Fruit fly (Drosophila melanogaster) whole organism, embryonic: ENCODE measurements around the gene sosie.

Source experiments
- Bdp1 ChIP-seq: fragments of 200-800 bp; sonication (Bioruptor generic); optimal IDR thresholded peaks from 3 replicates; lab custom pipeline; 2016; ENCODE audit warnings: missing biosample characterization, missing genetic modification characterization
- CG10147 ChIP-seq: fragments of 200-800 bp; sonication (Bioruptor generic); optimal IDR thresholded peaks from 2 replicates; lab custom pipeline; 2019; ENCODE audit warnings: missing biosample characterization, mild to moderate bottlenecking, missing genetic modification characterization, moderate library complexity
- CG1024 ChIP-seq: fragments of 200-800 bp; sonication (Bioruptor generic); IDR thresholded peaks from 2 replicates; pipeline ENCODE4 v1.3.6; 2022; ENCODE audit warnings: missing biosample characterization, missing genetic modification characterization
- CG10274 ChIP-seq: fragments of 200-800 bp; sonication (Bioruptor generic); optimal IDR thresholded peaks from 3 replicates; lab custom pipeline; 2017; ENCODE audit warnings: missing biosample characterization, mild to moderate bottlenecking, missing genetic modification characterization
- CG10431 ChIP-seq: fragments of 200-800 bp; sonication (Bioruptor generic); optimal IDR thresholded peaks from 3 replicates; lab custom pipeline; 2018; ENCODE audit warnings: missing biosample characterization, mild to moderate bottlenecking, missing genetic modification characterization
- CG10462 ChIP-seq: fragments of 200-800 bp; sonication (Bioruptor generic); optimal IDR thresholded peaks from 2 replicates; lab custom pipeline; 2016; ENCODE audit warnings: missing biosample characterization, missing genetic modification characterization
- CG10654 ChIP-seq: fragments of 200-800 bp; sonication (Bioruptor generic); optimal IDR thresholded peaks from 2 replicates; lab custom pipeline; 2016; ENCODE audit warnings: missing biosample characterization, missing genetic modification characterization
- CG11093 ChIP-seq: fragments of 200-800 bp; sonication (Bioruptor generic); IDR thresholded peaks from 3 replicates; pipeline ENCODE4 v1.3.6; 2022; ENCODE audit warnings: missing biosample characterization, missing genetic modification characterization
- CG12236 ChIP-seq: fragments of 200-800 bp; sonication (Bioruptor generic); optimal IDR thresholded peaks from 2 replicates; lab custom pipeline; 2016; ENCODE audit warnings: missing biosample characterization, missing genetic modification characterization
- CG13894 ChIP-seq: fragments of 200-800 bp; sonication (Bioruptor generic); optimal IDR thresholded peaks from 3 replicates; lab custom pipeline; 2018; ENCODE audit warnings: missing biosample characterization, mild to moderate bottlenecking, missing genetic modification characterization, moderate library complexity
- CG14441 ChIP-seq: fragments of 200-800 bp; sonication (Bioruptor generic); IDR thresholded peaks from 2 replicates; pipeline ENCODE4 v1.3.6; 2022; ENCODE audit warnings: missing biosample characterization, missing genetic modification characterization
- CG17361 ChIP-seq: fragments of 200-800 bp; sonication (Bioruptor generic); IDR thresholded peaks from 3 replicates; pipeline ENCODE4 v1.3.6; 2022; ENCODE audit warnings: missing biosample characterization, missing genetic modification characterization
- CG18619 ChIP-seq: fragments of 200-800 bp; sonication (Bioruptor generic); optimal IDR thresholded peaks from 3 replicates; lab custom pipeline; 2017; ENCODE audit warnings: missing biosample characterization, mild to moderate bottlenecking, missing genetic modification characterization
- CG34376 ChIP-seq: fragments of 200-800 bp; sonication (Bioruptor generic); optimal IDR thresholded peaks from 2 replicates; lab custom pipeline; 2018; ENCODE audit warnings: missing biosample characterization, mild to moderate bottlenecking, missing genetic modification characterization
- CG34422 ChIP-seq: fragments of 200-800 bp; sonication (Bioruptor generic); IDR thresholded peaks from 3 replicates; pipeline ENCODE4 v1.3.6; 2022; ENCODE audit warnings: missing biosample characterization, missing genetic modification characterization
- CG4328 ChIP-seq: fragments of 200-800 bp; sonication (Bioruptor generic); optimal IDR thresholded peaks from 3 replicates; lab custom pipeline; 2017; ENCODE audit warnings: missing biosample characterization, missing genetic modification reagents, missing genetic modification characterization
- CG4424 ChIP-seq: fragments of 200-800 bp; sonication (Bioruptor generic); optimal IDR thresholded peaks from 3 replicates; lab custom pipeline; 2016; ENCODE audit warnings: missing biosample characterization, missing genetic modification characterization
- CG6654 ChIP-seq: fragments of 200-800 bp; sonication (Bioruptor generic); optimal IDR thresholded peaks from 2 replicates; lab custom pipeline; 2017; ENCODE audit warnings: missing biosample characterization, mild to moderate bottlenecking, missing genetic modification characterization
- CG7786 ChIP-seq: fragments of 200-800 bp; sonication (Bioruptor generic); optimal IDR thresholded peaks from 2 replicates; lab custom pipeline; 2016; ENCODE audit warnings: missing biosample characterization, missing genetic modification characterization
- Dbx ChIP-seq: fragments of 200-800 bp; sonication (Bioruptor generic); IDR thresholded peaks from 3 replicates; pipeline ENCODE4 v1.3.6; 2022; ENCODE audit warnings: missing biosample characterization, missing genetic modification characterization
- E2f2 ChIP-seq: fragments of 200-800 bp; sonication (Bioruptor generic); IDR thresholded peaks from 2 replicates; pipeline ENCODE4 v1.3.6; 2022; ENCODE audit warnings: missing biosample characterization, missing genetic modification characterization
- GATAe ChIP-seq: fragments of 200-800 bp; sonication (Bioruptor generic); conservative IDR thresholded peaks from 2 replicates; pipeline ENCODE4 v1.3.6; 2022; ENCODE audit warnings: missing biosample characterization, missing genetic modification characterization
- H15 ChIP-seq: fragments of 200-800 bp; sonication (Bioruptor generic); IDR thresholded peaks from 3 replicates; pipeline ENCODE4 v1.3.6; 2022; ENCODE audit warnings: missing biosample characterization, missing genetic modification characterization
- HmgD ChIP-seq: fragments of 200-800 bp; sonication (Bioruptor generic); optimal IDR thresholded peaks from 3 replicates; lab custom pipeline; 2016; ENCODE audit warnings: missing biosample characterization, missing genetic modification characterization
- Med ChIP-seq: fragments of 200-800 bp; sonication (Bioruptor generic); peaks from one replicate; lab custom pipeline; 2016; ENCODE audit warnings: missing biosample characterization, missing genetic modification characterization, mild to moderate bottlenecking, inconsistent platforms, moderate library complexity
- Pdp1 ChIP-seq, 2 experiments: fragments of 200-800 bp; sonication (Bioruptor generic); optimal IDR thresholded peaks; 3 replicates each; lab custom pipeline; 2016; ENCODE audit warnings: missing biosample characterization in 2 of 2, missing genetic modification characterization in 2 of 2, mild to moderate bottlenecking in 1 of 2, moderate library complexity in 1 of 2
- Poxn ChIP-seq: fragments of 200-800 bp; sonication (Bioruptor generic); IDR thresholded peaks from 2 replicates; pipeline ENCODE4 v1.3.6; 2022; ENCODE audit warnings: missing biosample characterization, missing genetic modification characterization
- Ssrp ChIP-seq: fragments of 200-800 bp; sonication (Bioruptor generic); optimal IDR thresholded peaks from 2 replicates; lab custom pipeline; 2018; ENCODE audit warnings: missing biosample characterization, mild to moderate bottlenecking, missing genetic modification characterization, moderate library complexity
- Stat92E ChIP-seq, 3 experiments: fragments of >200 bp in 2 of 3; fragments of 200-800 bp in 1 of 3; sonication (Bioruptor generic) in 1 of 3; optimal IDR thresholded peaks; 2 replicates each; lab custom pipeline; 2017 to 2019; ENCODE audit warnings: missing biosample characterization in 3 of 3, missing genetic modification characterization in 3 of 3, mild to moderate bottlenecking in 1 of 3, moderate library complexity in 1 of 3
- Trl ChIP-seq, 3 experiments: fragments of >200 bp in 2 of 3; fragments of 200-800 bp in 1 of 3; sonication (Bioruptor generic) in 1 of 3; optimal IDR thresholded peaks; 2 replicates in 1 of 3; 3 replicates in 2 of 3; lab custom pipeline; 2016 to 2017; ENCODE audit warnings: missing biosample characterization in 1 of 3, missing genetic modification characterization in 1 of 3
- abd-A ChIP-seq: fragments of 200-800 bp; sonication (Bioruptor generic); optimal IDR thresholded peaks from 3 replicates; lab custom pipeline; 2019; ENCODE audit warnings: missing biosample characterization, mild to moderate bottlenecking, missing genetic modification characterization, moderate library complexity
- bsh ChIP-seq, 2 experiments: fragments of 200-800 bp; sonication (Bioruptor generic); optimal IDR thresholded peaks; 2 replicates each; lab custom pipeline; 2017 to 2018; ENCODE audit warnings: mild to moderate bottlenecking in 2 of 2, missing biosample characterization in 2 of 2, missing genetic modification characterization in 2 of 2, moderate library complexity in 1 of 2
- chinmo ChIP-seq: fragments of 200-800 bp; sonication (Bioruptor generic); IDR thresholded peaks from 4 replicates; pipeline ENCODE4 v1.3.6; 2022; ENCODE audit warnings: missing biosample characterization, missing genetic modification characterization; ENCODE audit not compliant: partially characterized antibody
- corto ChIP-seq: fragments of 200-800 bp; sonication (Bioruptor generic); optimal IDR thresholded peaks from 2 replicates; lab custom pipeline; 2016; ENCODE audit warnings: missing biosample characterization, mild to moderate bottlenecking, missing genetic modification characterization, moderate library complexity
- grn ChIP-seq: fragments of 200-800 bp; sonication (Bioruptor generic); optimal IDR thresholded peaks from 3 replicates; lab custom pipeline; 2017; ENCODE audit warnings: missing biosample characterization, missing genetic modification characterization
- gsb-n ChIP-seq: fragments of 200-800 bp; sonication (Bioruptor generic); optimal IDR thresholded peaks from 3 replicates; lab custom pipeline; 2018; ENCODE audit warnings: missing biosample characterization, mild to moderate bottlenecking, missing genetic modification characterization
- odd ChIP-seq: fragments of 200-800 bp; sonication (Bioruptor generic); optimal IDR thresholded peaks from 2 replicates; lab custom pipeline; 2017; ENCODE audit warnings: missing biosample characterization, mild to moderate bottlenecking, missing genetic modification characterization
- onecut ChIP-seq: fragments of 200-800 bp; sonication (Bioruptor generic); IDR thresholded peaks from 2 replicates; pipeline ENCODE4 v1.3.6; 2022; ENCODE audit warnings: missing biosample characterization, missing genetic modification characterization
- row ChIP-seq: fragments of 200-800 bp; sonication (Bioruptor generic); IDR thresholded peaks from 3 replicates; pipeline ENCODE4 v1.3.6; 2022; ENCODE audit warnings: missing biosample characterization, missing genetic modification characterization
- sens ChIP-seq: fragments of 200-800 bp; sonication (Bioruptor generic); peaks from one replicate; lab custom pipeline; 2016; ENCODE audit warnings: missing biosample characterization, missing genetic modification characterization
- ttk ChIP-seq: fragments of 200-800 bp; sonication (Bioruptor generic); IDR thresholded peaks from 2 replicates; pipeline ENCODE4 v2.1.2; 2022; ENCODE audit warnings: missing biosample characterization, missing genetic modification characterization
- vvl ChIP-seq: fragments of 200-800 bp; sonication (Bioruptor generic); IDR thresholded peaks from 2 replicates; pipeline ENCODE4 v1.3.6; 2022; ENCODE audit warnings: missing biosample characterization, missing genetic modification characterization

The sosie gene

DNA sequence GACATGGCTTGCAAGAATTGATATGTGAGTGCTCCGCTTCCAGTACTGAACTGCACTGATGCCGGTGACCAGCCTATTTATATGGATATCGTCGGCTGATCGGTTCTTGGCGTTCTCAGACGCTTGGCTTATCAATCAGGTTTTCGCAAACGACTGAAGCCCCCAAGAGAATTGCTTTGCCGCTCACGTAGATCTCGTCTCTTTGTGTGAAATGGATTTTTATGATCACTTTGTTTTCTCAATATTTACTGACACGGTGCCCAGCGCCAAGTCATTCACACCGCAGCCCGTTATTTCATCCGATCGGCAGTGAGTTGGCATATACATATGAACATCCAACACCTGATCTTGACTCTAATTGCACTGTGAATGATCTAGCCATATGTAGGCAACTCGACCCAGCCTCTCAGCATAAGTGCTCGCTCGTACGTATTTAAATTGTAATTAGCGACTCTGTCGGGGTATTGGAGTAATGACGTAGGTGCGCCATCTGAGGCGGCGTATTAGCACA is 26.6 kb downstream of the sosie start, which contains the start of gene CG13639:
CG13639 (minus strand) TSS at position 51 of the 511 bp plus-strand sequence.
- TF ChIP-seq CG17361 = no peak
- TF ChIP-seq row (GFP tag; lab: Robert Waterston, UW) = 0 out of 3 replicates have a peak, but pooled peaks have one; percentile 34
- no peak for TF ChIP-seq CG4424 (GFP tag; lab: Kevin White, UChicago)
- TF ChIP-seq chinmo = 0 out of 4 replicates have a peak, but pooled peaks have one; percentile 48
- TF ChIP-seq Bdp1 (GFP tag; lab: Kevin White, UChicago) = no peak
- 0 out of 2 replicates have a peak, but pooled peaks have one; percentile 5 for TF ChIP-seq CG14441 (GFP tag; lab: Robert Waterston, UW)

DNA sequence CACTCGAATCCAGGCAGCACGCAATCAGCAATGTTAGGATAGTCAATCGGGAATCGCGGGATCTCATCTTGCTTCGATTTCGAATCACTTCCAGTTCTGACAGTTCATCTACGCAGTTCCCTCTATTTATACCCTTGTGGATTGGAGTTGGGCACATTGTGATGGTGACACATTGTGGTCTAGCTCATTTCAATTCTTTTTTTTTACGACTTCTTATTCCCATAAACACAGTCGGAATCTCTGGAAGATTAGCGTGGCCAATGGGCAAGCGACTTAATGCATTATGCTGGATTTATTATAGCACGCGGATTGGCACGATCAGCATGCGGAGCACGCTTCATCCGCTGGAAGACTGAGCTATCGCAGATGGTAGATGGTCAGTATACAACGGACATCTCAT is 28.3 kb downstream of the sosie start, which contains the start of gene CG13640:
CG13640 (minus strand) TSS at position 101 of the 400 bp plus-strand sequence.
- no peak for TF ChIP-seq onecut (GFP tag; lab: Robert Waterston, UW)
- no peak for TF ChIP-seq CG10147 (GFP tag; lab: Kevin White, UChicago)
- no peak for TF ChIP-seq CG6654 (GFP tag; lab: Kevin White, UChicago)
- no peak for TF ChIP-seq ttk (GFP tag; lab: Robert Waterston, UW)
- TF ChIP-seq CG10462 (GFP tag; lab: Kevin White, UChicago) = no peak
- no peak for TF ChIP-seq Stat92E (GFP tag; optimal IDR thresholded peaks at IDR 0.05; lab: Kevin White, UChicago)
- TF ChIP-seq GATAe (GFP tag; lab: Robert Waterston, UW) = no peak
- TF ChIP-seq chinmo = no peak
- no peak for TF ChIP-seq corto (GFP tag; lab: Kevin White, UChicago)
- TF ChIP-seq vvl (GFP tag; lab: Robert Waterston, UW) = 0 out of 2 replicates have a peak, but pooled peaks have one; percentile 24
- TF ChIP-seq Med (GFP tag; lab: Kevin White, UChicago) = peak; percentile 7
- TF ChIP-seq abd-A (tag; lab: Kevin White, UChicago) = no peak
- no peak for TF ChIP-seq CG1024 (GFP tag; lab: Robert Waterston, UW)
- TF ChIP-seq CG7786 = no peak

DNA sequence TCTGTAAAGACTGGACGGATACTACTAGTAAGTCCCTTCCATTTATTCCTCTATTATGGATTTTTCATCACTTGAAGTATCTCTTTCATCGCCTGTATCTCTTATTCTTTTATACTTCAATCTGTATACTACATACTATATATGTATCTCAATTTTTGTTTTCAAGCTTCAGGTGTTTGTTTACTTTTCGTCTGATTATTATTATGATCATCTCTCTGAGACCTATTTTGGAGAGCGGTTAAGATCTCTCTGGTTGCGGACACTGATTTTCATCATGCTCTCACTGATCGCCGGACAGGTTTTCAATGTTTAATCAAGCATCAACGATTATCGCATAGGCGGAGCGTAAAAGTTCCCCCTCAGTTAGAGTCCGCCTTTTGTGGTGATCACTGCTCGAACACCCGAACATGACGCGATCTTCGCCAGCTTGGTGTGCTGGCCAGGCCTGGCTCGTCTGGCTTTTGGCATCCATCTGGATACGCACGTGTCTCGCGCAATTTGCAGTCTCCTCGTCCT is 28.9 kb downstream of the sosie start, which contains the start of gene CG7016:
CG7016 (plus strand) TSS at position 358 of the 516 bp plus-strand sequence.
- TF ChIP-seq CG10654 (GFP tag; lab: Kevin White, UChicago) = no peak
- peak; percentile 42 to 63 for TF ChIP-seq Trl (optimal IDR thresholded peaks at IDR 0.05; lab: Kevin White, UChicago)
- TF ChIP-seq Trl (GFP tag; optimal IDR thresholded peaks at IDR 0.05; lab: Kevin White, UChicago) = no peak
- no peak for TF ChIP-seq CG18619 (GFP tag; lab: Kevin White, UChicago)
- no peak for TF ChIP-seq CG10431 (GFP tag; lab: Kevin White, UChicago)
- no peak for TF ChIP-seq Dbx (GFP tag; lab: Robert Waterston, UW)
- no peak for TF ChIP-seq CG10274 (GFP tag; lab: Kevin White, UChicago)
- TF ChIP-seq HmgD (GFP tag; lab: Kevin White, UChicago) = no peak
- no peak for TF ChIP-seq CG11093
- TF ChIP-seq CG34376 = peak; percentile 62
- peak in 1 of 2 experiments; percentile 70 for TF ChIP-seq Pdp1 (GFP tag; optimal IDR thresholded peaks at IDR 0.05; lab: Kevin White, UChicago)
- TF ChIP-seq CG4328 (GFP tag; lab: Kevin White, UChicago) = no peak
- 0 out of 2 replicates have a peak, but pooled peaks have one; percentile 2 for TF ChIP-seq vvl (GFP tag; lab: Robert Waterston, UW)
- TF ChIP-seq CG13894 (tag; lab: Kevin White, UChicago) = peak; percentile 79
- no peak for TF ChIP-seq H15 (GFP tag; lab: Robert Waterston, UW)
- no peak for TF ChIP-seq Ssrp (tag; lab: Kevin White, UChicago)
- peak; percentile 57; the same call in 1 of the 4 replicates for TF ChIP-seq chinmo
- TF ChIP-seq E2f2 (GFP tag; lab: Robert Waterston, UW) = no peak
- no peak for TF ChIP-seq bsh (GFP tag; optimal IDR thresholded peaks at IDR 0.05; lab: Kevin White, UChicago)
- no peak for TF ChIP-seq Poxn (GFP tag; lab: Robert Waterston, UW)
- peak; percentile 58 for TF ChIP-seq sens (GFP tag; lab: Kevin White, UChicago)
- peak; percentile 12; the same call in 1 of the 3 replicates for TF ChIP-seq CG34422
- TF ChIP-seq gsb-n (tag; lab: Kevin White, UChicago) = no peak
- peak; percentile 13 for TF ChIP-seq grn (GFP tag; lab: Kevin White, UChicago)
- no peak for TF ChIP-seq CG12236 (GFP tag; lab: Kevin White, UChicago)
- no peak for TF ChIP-seq odd (GFP tag; lab: Kevin White, UChicago)
